Fruit fly (Drosophila melanogaster): ENCODE measurements around the gene alphaCOP.

Gene alphaCOP

dm6 chr3L:1668504-1668903, 23.5 kb upstream of the alphaCOP start, which contains the start of gene RpL23A:
RpL23A (minus strand) TSS chr3L:1668654.
- TF ChIP-seq fd96Ca (GFP tag; IDR thresholded peaks at IDR 0.05), result peak; percentile 85
- no peak for TF ChIP-seq D1 (tag; optimal IDR thresholded peaks at IDR 0.05)
- no peak for TF ChIP-seq CG8301 (tag; optimal IDR thresholded peaks at IDR 0.05)
- TF ChIP-seq gl (tag; optimal IDR thresholded peaks at IDR 0.05), result peak; percentile 29
- no peak for TF ChIP-seq CG14655 (GFP tag; optimal IDR thresholded peaks at IDR 0.05)
- TF ChIP-seq Pif1B (GFP tag; optimal IDR thresholded peaks at IDR 0.05), result no peak
- peak; percentile 92 for TF ChIP-seq Snoo (tag; optimal IDR thresholded peaks at IDR 0.05)
- peak; percentile 92 for TF ChIP-seq CG4496 (GFP tag; IDR thresholded peaks at IDR 0.05)
- peak; percentile 40 for TF ChIP-seq CG13204 (GFP tag; optimal IDR thresholded peaks at IDR 0.05)
- TF ChIP-seq CG9948 (tag; optimal IDR thresholded peaks at IDR 0.05), result peak; percentile 40
- peak; percentile 63 for TF ChIP-seq CG15710 (tag; optimal IDR thresholded peaks at IDR 0.05)
- peak; percentile 68 for TF ChIP-seq CG32121 (GFP tag; IDR thresholded peaks at IDR 0.05)
- TF ChIP-seq rn (GFP tag; IDR thresholded peaks at IDR 0.05), result peak; percentile 81
- no peak for TF ChIP-seq CG10348 (GFP tag; IDR thresholded peaks at IDR 0.05)
- no peak for TF ChIP-seq EcR (GFP tag; optimal IDR thresholded peaks at IDR 0.05)
- TF ChIP-seq CG17806 (tag; optimal IDR thresholded peaks at IDR 0.05), result peak; percentile 47
- TF ChIP-seq Pif1A (GFP tag; optimal IDR thresholded peaks at IDR 0.05), result no peak
- peak; percentile 46; the same call in 1 of the 2 replicates for TF ChIP-seq CG12605 (GFP tag; IDR thresholded peaks at IDR 0.05)
- peak; percentile 74 for TF ChIP-seq Ets98B (GFP tag; IDR thresholded peaks at IDR 0.05)
- peak; percentile 75 for TF ChIP-seq CG34367 (tag; optimal IDR thresholded peaks at IDR 0.05)
- TF ChIP-seq CG8159 (tag; optimal IDR thresholded peaks at IDR 0.05), result peak; percentile 61

- TF ChIP-seq CG15710 (tag; optimal IDR thresholded peaks at IDR 0.05) (no peak), EcR (GFP tag; optimal IDR thresholded peaks at IDR 0.05) (no peak), CG13204 (GFP tag; optimal IDR thresholded peaks at IDR 0.05) (no peak), fd96Ca (GFP tag; IDR thresholded peaks at IDR 0.05) (no peak), CG14655 (GFP tag; optimal IDR thresholded peaks at IDR 0.05) (no peak), Pif1A (GFP tag; optimal IDR thresholded peaks at IDR 0.05) (no peak)
Observed at dm6 chr3L:1667423-1667822, 22.4 kb upstream of the alphaCOP start.

DNA sequence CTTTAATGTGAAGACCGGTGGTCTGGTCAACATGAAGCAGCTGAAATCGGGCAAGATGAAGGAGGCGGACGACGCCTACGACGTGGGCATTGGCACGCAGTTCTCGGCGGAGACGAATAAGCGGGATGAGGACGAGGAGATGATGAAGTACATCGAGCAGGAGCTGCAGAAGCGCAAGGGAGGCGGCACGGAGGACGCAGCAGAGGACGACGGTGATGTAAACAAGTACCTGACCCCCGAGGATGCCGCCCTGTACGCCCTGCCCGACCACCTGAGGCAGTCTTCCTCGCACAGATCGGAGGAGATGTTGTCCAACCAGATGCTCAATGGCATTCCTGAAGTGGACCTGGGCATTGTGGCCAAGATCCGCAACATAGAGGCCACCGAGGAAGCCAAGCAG, 20.5 kb upstream of the alphaCOP start:
- TF ChIP-seq EcR (GFP tag; optimal IDR thresholded peaks at IDR 0.05), result no peak
- no peak for TF ChIP-seq CG9948 (tag; optimal IDR thresholded peaks at IDR 0.05)
- no peak for TF ChIP-seq CG8159 (tag; optimal IDR thresholded peaks at IDR 0.05)
- no peak for TF ChIP-seq CG15710 (tag; optimal IDR thresholded peaks at IDR 0.05)

DNA sequence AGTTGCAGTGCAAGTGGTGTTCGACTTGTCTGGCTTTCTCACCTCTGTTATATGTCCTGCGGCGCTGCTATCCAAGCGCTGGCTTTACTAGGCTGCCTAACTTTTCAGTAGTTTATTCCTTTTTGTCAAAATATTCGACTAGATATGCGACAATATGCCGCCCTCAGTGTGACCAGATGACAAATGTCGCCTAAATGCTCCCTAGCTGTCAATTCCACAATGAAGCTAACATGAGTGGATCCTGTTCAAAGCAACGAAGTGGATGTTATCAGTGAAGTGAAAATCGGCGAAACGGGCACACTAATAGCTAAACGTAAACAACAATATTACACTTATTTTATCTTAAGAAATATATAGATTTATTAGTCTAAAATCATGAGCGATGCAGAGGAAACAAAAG, 19.9 kb upstream of the alphaCOP start, which contains the start of the genes Srrm234 and CG7974:
Gene Srrm234 (minus strand): TSS at position 189 of the 400 bp plus-strand sequence.
Gene CG7974 (plus strand): TSS at position 263 of the 400 bp plus-strand sequence.
- no peak for TF ChIP-seq EcR (GFP tag; optimal IDR thresholded peaks at IDR 0.05)
- TF ChIP-seq fd96Ca (GFP tag; IDR thresholded peaks at IDR 0.05), result no peak
- no peak for TF ChIP-seq CG9948 (tag; optimal IDR thresholded peaks at IDR 0.05)
- TF ChIP-seq D1 (tag; optimal IDR thresholded peaks at IDR 0.05), result no peak
- no peak for TF ChIP-seq CG32121 (GFP tag; IDR thresholded peaks at IDR 0.05)
- no peak for TF ChIP-seq rn (GFP tag; IDR thresholded peaks at IDR 0.05)
- no peak for TF ChIP-seq CG8301 (tag; optimal IDR thresholded peaks at IDR 0.05)
- TF ChIP-seq CG17806 (tag; optimal IDR thresholded peaks at IDR 0.05), result no peak
- TF ChIP-seq CG14655 (GFP tag; optimal IDR thresholded peaks at IDR 0.05), result no peak
- TF ChIP-seq gl (tag; optimal IDR thresholded peaks at IDR 0.05), result no peak
- TF ChIP-seq CG4496 (GFP tag; IDR thresholded peaks at IDR 0.05), result no peak
- no peak for TF ChIP-seq CG12605 (GFP tag; IDR thresholded peaks at IDR 0.05)
- no peak for TF ChIP-seq Pif1B (GFP tag; optimal IDR thresholded peaks at IDR 0.05)

DNA sequence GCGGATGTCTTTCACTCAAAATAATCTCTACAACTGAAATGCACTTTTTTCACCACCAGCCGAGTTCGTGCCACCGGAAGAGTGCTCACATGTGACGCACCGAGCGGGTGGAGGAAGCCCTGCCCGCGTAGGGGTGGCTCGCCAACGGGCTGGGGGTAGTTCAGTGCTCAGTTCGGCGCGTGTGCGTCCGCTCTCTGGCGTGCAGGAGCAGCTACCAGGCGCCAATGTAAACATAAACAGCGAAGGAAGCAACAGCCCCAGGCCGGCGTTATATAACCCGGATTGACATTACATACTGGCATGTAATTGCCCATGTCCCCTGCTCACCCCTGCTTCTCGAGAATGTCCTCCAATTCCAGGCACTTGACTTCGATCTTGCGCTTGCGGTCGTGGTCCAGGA, 19.2 kb upstream of the alphaCOP start:
- TF ChIP-seq fd96Ca (GFP tag; IDR thresholded peaks at IDR 0.05), result 0 out of 3 replicates have a peak, but pooled peaks have one; percentile 17
- no peak for TF ChIP-seq D1 (tag; optimal IDR thresholded peaks at IDR 0.05)

- no peak for TF ChIP-seq D1 (tag; optimal IDR thresholded peaks at IDR 0.05)
- no peak for TF ChIP-seq CG4496 (GFP tag; IDR thresholded peaks at IDR 0.05)
- TF ChIP-seq gl (tag; optimal IDR thresholded peaks at IDR 0.05), result no peak
- no peak for TF ChIP-seq fd96Ca (GFP tag; IDR thresholded peaks at IDR 0.05)
- no peak for TF ChIP-seq CG13204 (GFP tag; optimal IDR thresholded peaks at IDR 0.05)
- no peak for TF ChIP-seq Pif1B (GFP tag; optimal IDR thresholded peaks at IDR 0.05)
- TF ChIP-seq CG10348 (GFP tag; IDR thresholded peaks at IDR 0.05), result no peak
- TF ChIP-seq CG9948 (tag; optimal IDR thresholded peaks at IDR 0.05), result no peak
- no peak for TF ChIP-seq Pif1A (GFP tag; optimal IDR thresholded peaks at IDR 0.05)
- no peak for TF ChIP-seq Snoo (tag; optimal IDR thresholded peaks at IDR 0.05)
- no peak for TF ChIP-seq EcR (GFP tag; optimal IDR thresholded peaks at IDR 0.05)
- no peak for TF ChIP-seq CG8301 (tag; optimal IDR thresholded peaks at IDR 0.05)
- TF ChIP-seq CG8159 (tag; optimal IDR thresholded peaks at IDR 0.05), result no peak
- no peak for TF ChIP-seq CG15710 (tag; optimal IDR thresholded peaks at IDR 0.05)
- no peak for TF ChIP-seq CG32121 (GFP tag; IDR thresholded peaks at IDR 0.05)
- TF ChIP-seq Ets98B (GFP tag; IDR thresholded peaks at IDR 0.05), result no peak
- TF ChIP-seq CG12605 (GFP tag; IDR thresholded peaks at IDR 0.05), result no peak
Observed at dm6 chr3L:1663531-1663930, 18.5 kb upstream of the alphaCOP start.
